Worm (Caenorhabditis elegans): Measurements from ENCODE around the gene Y43F8B.1.

The Y43F8B.1 gene

ce11 chrV:19524569-19524968, 21.4 kb downstream of the Y43F8B.1 start:
- no peak for TF ChIP-seq blmp-1 (tag; optimal IDR thresholded peaks at IDR 0.05)
- TF ChIP-seq lin-32 (GFP tag; optimal IDR thresholded peaks at IDR 0.05), result no peak
- TF ChIP-seq ceh-39 (tag; optimal IDR thresholded peaks at IDR 0.05), result no peak
- TF ChIP-seq M03D4.4 (tag; optimal IDR thresholded peaks at IDR 0.05), result no peak
- TF ChIP-seq nhr-12 (tag; optimal IDR thresholded peaks at IDR 0.05), result no peak
- TF ChIP-seq ces-1 (GFP tag; optimal IDR thresholded peaks at IDR 0.05), result peak; percentile 17
- no peak for TF ChIP-seq nhr-2 (tag; optimal IDR thresholded peaks at IDR 0.05)

DNA sequence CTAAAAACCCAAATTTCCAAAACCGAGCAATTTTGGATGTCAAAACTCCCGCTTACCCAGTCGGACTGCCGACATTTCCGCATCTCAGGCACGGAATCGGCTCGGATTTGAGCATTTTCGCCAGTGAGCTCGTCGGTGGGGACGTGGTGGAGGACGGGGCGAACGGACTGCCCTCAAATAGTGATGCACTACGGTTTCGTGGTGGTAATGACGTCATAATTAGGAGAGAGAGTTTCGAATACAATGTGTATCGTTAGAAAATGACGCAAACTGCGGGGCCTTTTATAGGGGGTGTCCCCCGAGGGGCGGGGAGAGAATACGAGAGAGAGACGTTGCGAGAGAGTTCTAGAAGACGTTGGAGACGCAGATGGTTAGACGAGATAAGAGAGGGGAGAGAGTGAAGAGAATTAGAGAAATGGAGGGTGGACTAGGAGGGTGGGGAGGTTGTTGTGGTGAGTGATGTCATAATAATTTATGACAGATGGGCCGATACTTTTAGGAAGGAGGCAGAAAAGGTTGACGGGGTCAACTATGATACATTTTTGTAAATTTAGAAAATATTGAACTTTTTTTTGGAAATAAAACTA, 23.4 kb downstream of the Y43F8B.1 start:
- TF ChIP-seq unc-39 (tag; optimal IDR thresholded peaks at IDR 0.05), result peak; percentile 90
- peak; percentile 26 for TF ChIP-seq tbx-8 (GFP tag; optimal IDR thresholded peaks at IDR 0.05)
- TF ChIP-seq cnd-1 (tag; optimal IDR thresholded peaks at IDR 0.05), result peak; percentile 89
- TF ChIP-seq lin-32 (GFP tag; optimal IDR thresholded peaks at IDR 0.05), result peak; percentile 58
- TF ChIP-seq elt-1 (tag; optimal IDR thresholded peaks at IDR 0.05; ENCODE audit: borderline replicate concordance, insufficient read depth), result peak; percentile 74
- no peak for TF ChIP-seq bed-3 (GFP tag; optimal IDR thresholded peaks at IDR 0.05)
- no peak for TF ChIP-seq snpc-4 (tag; optimal IDR thresholded peaks at IDR 0.05)
- TF ChIP-seq nhr-2 (tag; optimal IDR thresholded peaks at IDR 0.05), result peak; percentile 93
- peak; percentile 72 for TF ChIP-seq mep-1 (tag; optimal IDR thresholded peaks at IDR 0.05)
- peak; percentile 45 for TF ChIP-seq nhr-237 (tag; optimal IDR thresholded peaks at IDR 0.05)
- peak; percentile 68 for TF ChIP-seq sem-2 (GFP tag; optimal IDR thresholded peaks at IDR 0.05)
- TF ChIP-seq unc-120 (tag; optimal IDR thresholded peaks at IDR 0.05; ENCODE audit: poor library complexity, severe bottlenecking), result peak; percentile 72
- TF ChIP-seq mls-2 (tag; optimal IDR thresholded peaks at IDR 0.05), result peak; percentile 88
- no peak for TF ChIP-seq nhr-28 (tag; optimal IDR thresholded peaks at IDR 0.05)
- TF ChIP-seq zip-8 (tag; optimal IDR thresholded peaks at IDR 0.05), result peak; percentile 94
- TF ChIP-seq ceh-43 (GFP tag; optimal IDR thresholded peaks at IDR 0.05), result peak; percentile 75
- peak; percentile 70 for TF ChIP-seq M03D4.4 (tag; optimal IDR thresholded peaks at IDR 0.05)
- peak; percentile 10 for TF ChIP-seq pha-4 (tag; optimal IDR thresholded peaks at IDR 0.05)
- peak; percentile 82 for TF ChIP-seq ces-1 (GFP tag; optimal IDR thresholded peaks at IDR 0.05)
- peak; percentile 69 for TF ChIP-seq lsy-2 (tag; optimal IDR thresholded peaks at IDR 0.05)
- peak; percentile 25 for TF ChIP-seq blmp-1 (tag; optimal IDR thresholded peaks at IDR 0.05)
- peak; percentile 28 for TF ChIP-seq flh-1 (GFP tag; optimal IDR thresholded peaks at IDR 0.05)
- peak; percentile 92 for TF ChIP-seq ceh-83 (GFP tag; optimal IDR thresholded peaks at IDR 0.05)
- peak; percentile 85 for TF ChIP-seq ztf-11 (tag; optimal IDR thresholded peaks at IDR 0.05)
- TF ChIP-seq ceh-39 (tag; optimal IDR thresholded peaks at IDR 0.05), result peak; percentile 87
- TF ChIP-seq mab-5 (tag; optimal IDR thresholded peaks at IDR 0.05), result peak; percentile 81
- TF ChIP-seq hlh-1 (tag; optimal IDR thresholded peaks at IDR 0.05), result peak; percentile 31
- TF ChIP-seq ham-2 (GFP tag; optimal IDR thresholded peaks at IDR 0.05), result no peak
- TF ChIP-seq unc-62 (GFP tag; optimal IDR thresholded peaks at IDR 0.05), result peak; percentile 99
- peak; percentile 86 for TF ChIP-seq nhr-12 (tag; optimal IDR thresholded peaks at IDR 0.05)
- peak; percentile 78 for TF ChIP-seq sptf-1 (tag; optimal IDR thresholded peaks at IDR 0.05)
- peak; percentile 94 for TF ChIP-seq drap-1 (GFP tag; optimal IDR thresholded peaks at IDR 0.05)
- TF ChIP-seq lin-13 (tag; optimal IDR thresholded peaks at IDR 0.05), result peak; percentile 83
- no peak for TF ChIP-seq nhr-76 (tag; optimal IDR thresholded peaks at IDR 0.05)
- peak; percentile 82 for TF ChIP-seq elt-3 (tag; optimal IDR thresholded peaks at IDR 0.05)

DNA sequence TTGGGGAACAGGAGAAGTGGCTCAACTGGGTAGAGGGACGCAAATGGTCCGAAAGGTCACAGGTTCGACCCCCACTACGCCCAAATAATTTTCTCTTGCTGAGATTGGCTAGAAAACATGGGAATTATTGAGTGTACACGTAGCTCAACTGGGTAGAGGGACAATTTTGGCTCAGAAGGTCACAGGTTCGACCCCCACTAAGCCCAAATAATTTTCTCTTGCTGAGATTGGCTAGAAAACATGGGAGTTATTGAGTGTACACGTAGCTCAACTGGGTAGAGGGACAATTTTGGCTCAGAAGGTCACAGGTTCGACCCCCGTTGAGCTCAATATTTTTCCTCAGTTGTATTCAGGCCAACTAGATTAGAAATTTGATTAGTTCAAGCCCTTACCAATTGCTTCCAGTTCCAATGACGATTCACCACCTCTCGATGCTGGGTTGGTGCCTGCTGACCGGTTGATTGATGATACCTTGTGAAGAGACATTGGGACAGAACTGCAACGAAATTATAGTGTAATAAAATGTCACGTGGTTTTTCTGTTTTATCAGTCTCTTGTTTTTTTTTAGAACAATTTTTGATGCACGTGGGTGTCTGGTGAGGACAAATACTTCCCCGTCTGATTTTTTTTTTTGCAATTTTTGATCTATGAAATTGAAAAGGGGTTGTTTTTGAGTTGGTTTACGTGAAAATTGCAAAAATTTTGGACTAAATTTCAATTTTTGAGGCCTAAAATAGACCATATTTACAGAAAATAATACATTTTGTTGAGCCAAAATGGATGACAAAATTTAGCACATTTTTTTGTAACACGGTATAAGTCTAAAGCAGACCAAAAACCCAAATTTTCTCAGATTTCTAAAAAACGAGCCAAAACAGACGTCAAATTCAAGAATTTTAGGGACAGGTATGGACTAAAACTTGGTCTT, 24.4 kb downstream of the Y43F8B.1 start:
- TF ChIP-seq sptf-1 (tag; optimal IDR thresholded peaks at IDR 0.05), result no peak
- TF ChIP-seq sem-2 (GFP tag; optimal IDR thresholded peaks at IDR 0.05), result no peak
- TF ChIP-seq ceh-43 (GFP tag; optimal IDR thresholded peaks at IDR 0.05), result no peak
- peak; percentile 42 for TF ChIP-seq drap-1 (GFP tag; optimal IDR thresholded peaks at IDR 0.05)
- no peak for TF ChIP-seq unc-39 (tag; optimal IDR thresholded peaks at IDR 0.05)
- TF ChIP-seq ham-2 (GFP tag; optimal IDR thresholded peaks at IDR 0.05), result no peak
- peak; percentile 2 for TF ChIP-seq nhr-2 (tag; optimal IDR thresholded peaks at IDR 0.05)

Measured in whole organism, mixed stage, embryonic.